Worm (Caenorhabditis elegans): ENCODE measurements around the gene sid-2.

- TF ChIP-seq tbx-37 (GFP tag; conservative IDR thresholded peaks at IDR 0.05) (no peak), flt-1 (GFP tag; IDR thresholded peaks at IDR 0.05) (no peak)
Observed at ce11 chrIII:13656680-13657079, 22.6 kb upstream of the sid-2 start.

Measured in whole organism, early embryonic.